Fruit fly (Drosophila melanogaster) whole organism: ENCODE results near the gene HP1e.

Source experiments
- CG8478 ChIP-seq: fragments of >200 bp; optimal IDR thresholded peaks from 2 replicates; lab custom pipeline; 2018; ENCODE audit warnings: inconsistent platforms
- Dll ChIP-seq: fragments of >200 bp; optimal IDR thresholded peaks from 2 replicates; lab custom pipeline; 2017
- EcR ChIP-seq, 2 experiments: fragments of >200 bp; optimal IDR thresholded peaks; 2 replicates each; lab custom pipeline; 2017; ENCODE audit warnings: missing biosample characterization in 2 of 2, missing genetic modification characterization in 2 of 2, missing genetic modification reagents in 2 of 2
- psq ChIP-seq: fragments of >200 bp; optimal IDR thresholded peaks from 2 replicates; lab custom pipeline; 2017

- TF ChIP-seq EcR (GFP tag; optimal IDR thresholded peaks at IDR 0.05; lab: Kevin White, UChicago) (no peak), CG8478 (lab: Kevin White, UChicago) (no peak), Dll (lab: Kevin White, UChicago) (no peak), psq (no peak)
Observed at dm6 chr3R:9365121-9365520, 43.6 kb downstream of the HP1e start, which contains the start of gene Srr.
